Fruit fly (Drosophila melanogaster) whole organism, prepupa: ENCODE measurements around the gene Ets96B.

Source experiments
- CG10631 ChIP-seq: fragments of 200-800 bp; sonication (Bioruptor generic); optimal IDR thresholded peaks from 2 replicates; lab custom pipeline; 2016; ENCODE audit warnings: missing biosample characterization, missing genetic modification characterization
- CG10669 ChIP-seq: fragments of 200-800 bp; sonication (Bioruptor generic); optimal IDR thresholded peaks from 3 replicates; lab custom pipeline; 2018; ENCODE audit warnings: missing biosample characterization, mild to moderate bottlenecking, missing genetic modification characterization, moderate library complexity
- CG11762 ChIP-seq: fragments of 200-800 bp; sonication (Bioruptor generic); optimal IDR thresholded peaks from 3 replicates; lab custom pipeline; 2016; ENCODE audit warnings: missing biosample characterization, missing genetic modification characterization; ENCODE audit not compliant: insufficient read depth
- CG11902 ChIP-seq: fragments of 200-800 bp; sonication (Bioruptor generic); optimal IDR thresholded peaks from 3 replicates; lab custom pipeline; 2016; ENCODE audit warnings: missing biosample characterization, missing genetic modification characterization
- CG15336 ChIP-seq: fragments of 200-800 bp; sonication (Bioruptor generic); IDR thresholded peaks from 2 replicates; pipeline ENCODE4 v1.3.6; 2022; ENCODE audit warnings: missing biosample characterization, missing genetic modification characterization
- CG1621 ChIP-seq: fragments of 200-800 bp; sonication (Bioruptor generic); optimal IDR thresholded peaks from 3 replicates; lab custom pipeline; 2018; ENCODE audit warnings: missing biosample characterization, mild to moderate bottlenecking, missing genetic modification characterization
- CG31627 ChIP-seq: fragments of 200-800 bp; sonication (Bioruptor generic); optimal IDR thresholded peaks from 3 replicates; lab custom pipeline; 2016; ENCODE audit warnings: missing biosample characterization, missing genetic modification characterization
- CG32006 ChIP-seq: fragments of 200-800 bp; sonication (Bioruptor generic); optimal IDR thresholded peaks from 3 replicates; lab custom pipeline; 2017; ENCODE audit warnings: missing biosample characterization, mild to moderate bottlenecking, missing genetic modification characterization
- CG3919 ChIP-seq: fragments of 200-800 bp; sonication (Bioruptor generic); optimal IDR thresholded peaks from 3 replicates; lab custom pipeline; 2016; ENCODE audit warnings: missing biosample characterization, missing genetic modification characterization
- CG4318 ChIP-seq: fragments of 200-800 bp; sonication (Bioruptor generic); optimal IDR thresholded peaks from 3 replicates; lab custom pipeline; 2017; ENCODE audit warnings: missing biosample characterization, mild to moderate bottlenecking, missing genetic modification characterization
- CG6163 ChIP-seq: fragments of 200-800 bp; sonication (Bioruptor generic); IDR thresholded peaks from 3 replicates; pipeline ENCODE4 v1.3.6; 2022; ENCODE audit warnings: missing biosample characterization, missing genetic modification characterization
- CG6808 ChIP-seq: fragments of 200-800 bp; sonication (Bioruptor generic); optimal IDR thresholded peaks from 3 replicates; lab custom pipeline; 2017; ENCODE audit warnings: missing biosample characterization, missing genetic modification characterization, mild to moderate bottlenecking, moderate library complexity, missing genetic modification reagents
- CG7368 ChIP-seq: fragments of 200-800 bp; sonication (Bioruptor generic); optimal IDR thresholded peaks from 3 replicates; lab custom pipeline; 2016; ENCODE audit warnings: missing biosample characterization, missing genetic modification characterization
- CG8119 ChIP-seq: fragments of 200-800 bp; sonication (Bioruptor generic); IDR thresholded peaks from 3 replicates; pipeline ENCODE4 v1.3.6; 2022; ENCODE audit warnings: missing biosample characterization, missing genetic modification characterization
- CG8319 ChIP-seq: fragments of 200-800 bp; sonication (Bioruptor generic); optimal IDR thresholded peaks from 3 replicates; lab custom pipeline; 2016; ENCODE audit warnings: missing biosample characterization, missing genetic modification characterization
- CG8632 ChIP-seq: fragments of 200-800 bp; sonication (Bioruptor generic); optimal IDR thresholded peaks from 3 replicates; lab custom pipeline; 2016; ENCODE audit warnings: missing biosample characterization, missing genetic modification characterization
- Eip75B ChIP-seq: fragments of 200-800 bp; sonication (Bioruptor generic); optimal IDR thresholded peaks from 3 replicates; lab custom pipeline; 2016; ENCODE audit warnings: missing biosample characterization, missing genetic modification characterization
- Eip78C ChIP-seq: fragments of 200-800 bp; sonication (Bioruptor generic); peaks from one replicate; lab custom pipeline; 2016; ENCODE audit warnings: missing biosample characterization, missing genetic modification characterization
- Eip93F ChIP-seq: fragments of 200-800 bp; sonication (Bioruptor generic); optimal IDR thresholded peaks from 2 replicates; lab custom pipeline; 2016; ENCODE audit warnings: missing biosample characterization, mild to moderate bottlenecking, missing genetic modification characterization
- Ets21C ChIP-seq: fragments of 200-800 bp; sonication (Bioruptor generic); optimal IDR thresholded peaks from 3 replicates; lab custom pipeline; 2016; ENCODE audit warnings: missing biosample characterization, missing genetic modification characterization
- Ets96B ChIP-seq: fragments of 200-800 bp; optimal IDR thresholded peaks from 2 replicates; lab custom pipeline; 2019; ENCODE audit warnings: missing biosample characterization, mild to moderate bottlenecking, missing genetic modification characterization, moderate library complexity
- Gug ChIP-seq: fragments of 200-800 bp; sonication (Bioruptor generic); IDR thresholded peaks from 2 replicates; pipeline ENCODE4 v1.3.6; 2022; ENCODE audit warnings: missing biosample characterization, missing genetic modification characterization
- Hr38 ChIP-seq: sonication (Bioruptor generic); optimal IDR thresholded peaks from 2 replicates; lab custom pipeline; 2016; ENCODE audit warnings: missing biosample characterization, missing genetic modification characterization
- Hr4 ChIP-seq: fragments of 200-800 bp; sonication (Bioruptor generic); optimal IDR thresholded peaks from 3 replicates; lab custom pipeline; 2016; ENCODE audit warnings: missing biosample characterization, missing genetic modification characterization
- Lpt ChIP-seq: fragments of 200-800 bp; sonication (Bioruptor generic); optimal IDR thresholded peaks from 3 replicates; lab custom pipeline; 2016; ENCODE audit warnings: missing biosample characterization, missing genetic modification characterization
- OdsH ChIP-seq: fragments of 200-800 bp; sonication (Bioruptor generic); optimal IDR thresholded peaks from 3 replicates; lab custom pipeline; 2016; ENCODE audit warnings: missing biosample characterization, missing genetic modification characterization
- Smox ChIP-seq: fragments of 200-800 bp; sonication (Bioruptor generic); optimal IDR thresholded peaks from 3 replicates; lab custom pipeline; 2016; ENCODE audit warnings: missing biosample characterization, missing genetic modification characterization
- Sox102F ChIP-seq: fragments of 200-800 bp; sonication (Bioruptor generic); optimal IDR thresholded peaks from 2 replicates; lab custom pipeline; 2016; ENCODE audit warnings: missing biosample characterization, mild to moderate bottlenecking, missing genetic modification characterization
- Sox14 ChIP-seq: fragments of 200-800 bp; sonication (Bioruptor generic); optimal IDR thresholded peaks from 3 replicates; lab custom pipeline; 2016; ENCODE audit warnings: missing biosample characterization, missing genetic modification characterization
- Sox15 ChIP-seq: fragments of 200-800 bp; sonication (Bioruptor generic); optimal IDR thresholded peaks from 3 replicates; lab custom pipeline; 2016; ENCODE audit warnings: missing biosample characterization, missing genetic modification characterization
- achi ChIP-seq: fragments of 200-800 bp; sonication (Bioruptor generic); optimal IDR thresholded peaks from 3 replicates; lab custom pipeline; 2016; ENCODE audit warnings: missing biosample characterization, missing genetic modification characterization
- acj6 ChIP-seq: fragments of 200-800 bp; sonication (Bioruptor generic); optimal IDR thresholded peaks from 3 replicates; lab custom pipeline; 2016; ENCODE audit warnings: missing biosample characterization, missing genetic modification characterization
- cyc ChIP-seq: fragments of 200-800 bp; sonication (Bioruptor generic); optimal IDR thresholded peaks from 3 replicates; lab custom pipeline; 2016; ENCODE audit warnings: missing biosample characterization, missing genetic modification characterization
- eg ChIP-seq: fragments of 200-800 bp; sonication (Bioruptor generic); IDR thresholded peaks from 3 replicates; pipeline ENCODE4 v1.3.6; 2022; ENCODE audit warnings: missing biosample characterization, missing genetic modification characterization
- esn ChIP-seq: fragments of 200-800 bp; sonication (Bioruptor generic); optimal IDR thresholded peaks from 2 replicates; lab custom pipeline; 2016; ENCODE audit warnings: missing biosample characterization, mild to moderate bottlenecking, missing genetic modification characterization, moderate library complexity
- fd59A ChIP-seq: fragments of 200-800 bp; sonication (Bioruptor generic); optimal IDR thresholded peaks from 2 replicates; lab custom pipeline; 2017; ENCODE audit warnings: missing biosample characterization, mild to moderate bottlenecking, missing genetic modification characterization, missing genetic modification reagents
- fd85E ChIP-seq: fragments of 200-800 bp; sonication (Bioruptor generic); optimal IDR thresholded peaks from 3 replicates; lab custom pipeline; 2016; ENCODE audit warnings: missing biosample characterization, missing genetic modification characterization
- fkh ChIP-seq: fragments of 200-800 bp; sonication (Bioruptor generic); optimal IDR thresholded peaks from 3 replicates; lab custom pipeline; 2017; ENCODE audit warnings: missing biosample characterization, mild to moderate bottlenecking, missing genetic modification characterization, moderate library complexity
- lz ChIP-seq: fragments of 200-800 bp; sonication (Bioruptor generic); optimal IDR thresholded peaks from 3 replicates; lab custom pipeline; 2016; ENCODE audit warnings: missing biosample characterization, missing genetic modification characterization
- net ChIP-seq: fragments of 200-800 bp; sonication (Bioruptor generic); optimal IDR thresholded peaks from 3 replicates; lab custom pipeline; 2016; ENCODE audit warnings: missing biosample characterization, missing genetic modification characterization
- pdm3 ChIP-seq: fragments of 200-800 bp; sonication (Bioruptor generic); optimal IDR thresholded peaks from 3 replicates; lab custom pipeline; 2016; ENCODE audit warnings: missing biosample characterization, missing genetic modification characterization
- salr ChIP-seq, 2 experiments: fragments of 200-800 bp; sonication (Bioruptor generic); optimal IDR thresholded peaks; 3 replicates each; lab custom pipeline; 2016 to 2018; ENCODE audit warnings: missing biosample characterization in 2 of 2, missing genetic modification characterization in 2 of 2, mild to moderate bottlenecking in 1 of 2
- spab ChIP-seq: fragments of 200-800 bp; sonication (Bioruptor generic); optimal IDR thresholded peaks from 2 replicates; lab custom pipeline; 2017; ENCODE audit warnings: missing biosample characterization, mild to moderate bottlenecking, missing genetic modification characterization, missing genetic modification reagents
- ss ChIP-seq, 2 experiments: fragments of 200-800 bp; sonication (Bioruptor generic); optimal IDR thresholded peaks; 2 replicates in 1 of 2; 3 replicates in 1 of 2; lab custom pipeline; 2017 to 2018; ENCODE audit warnings: mild to moderate bottlenecking in 2 of 2, missing biosample characterization in 2 of 2, missing genetic modification characterization in 2 of 2, moderate library complexity in 1 of 2
- topi ChIP-seq: fragments of 200-800 bp; sonication (Bioruptor generic); optimal IDR thresholded peaks from 3 replicates; lab custom pipeline; 2016; ENCODE audit warnings: missing biosample characterization, missing genetic modification characterization
- vri ChIP-seq: fragments of 200-800 bp; sonication (Bioruptor generic); optimal IDR thresholded peaks from 3 replicates; lab custom pipeline; 2016; ENCODE audit warnings: missing biosample characterization, mild to moderate bottlenecking, missing genetic modification characterization

The Ets96B gene

DNA sequence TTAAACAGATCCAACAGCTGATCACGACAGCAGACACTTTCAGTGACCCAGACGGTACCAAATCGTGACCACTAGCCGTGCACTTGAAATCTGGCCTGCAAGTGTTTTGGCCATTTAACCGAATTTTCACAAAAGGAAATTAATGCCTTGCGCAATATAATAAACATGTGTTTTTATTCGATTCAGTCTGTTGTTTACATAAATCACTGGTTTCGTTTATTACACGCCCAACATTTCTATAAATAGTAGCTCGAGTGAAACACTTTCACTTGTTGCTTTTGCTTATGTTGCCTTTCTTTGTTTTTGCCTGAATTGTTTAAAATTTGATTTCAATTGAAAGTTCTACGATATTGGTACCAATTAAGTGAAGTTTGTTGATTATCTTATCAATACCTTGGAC lies 24.5 kb downstream of the Ets96B start:
- TF ChIP-seq spab (GFP tag; lab: Kevin White, UChicago) (no peak), eg (no peak), Eip75B (GFP tag; lab: Kevin White, UChicago) (no peak), CG31627 (GFP tag; lab: Kevin White, UChicago) (no peak), CG1621 (tag; lab: Kevin White, UChicago) (no peak)
- TF ChIP-seq, all 60 proteins: peak for 0

DNA sequence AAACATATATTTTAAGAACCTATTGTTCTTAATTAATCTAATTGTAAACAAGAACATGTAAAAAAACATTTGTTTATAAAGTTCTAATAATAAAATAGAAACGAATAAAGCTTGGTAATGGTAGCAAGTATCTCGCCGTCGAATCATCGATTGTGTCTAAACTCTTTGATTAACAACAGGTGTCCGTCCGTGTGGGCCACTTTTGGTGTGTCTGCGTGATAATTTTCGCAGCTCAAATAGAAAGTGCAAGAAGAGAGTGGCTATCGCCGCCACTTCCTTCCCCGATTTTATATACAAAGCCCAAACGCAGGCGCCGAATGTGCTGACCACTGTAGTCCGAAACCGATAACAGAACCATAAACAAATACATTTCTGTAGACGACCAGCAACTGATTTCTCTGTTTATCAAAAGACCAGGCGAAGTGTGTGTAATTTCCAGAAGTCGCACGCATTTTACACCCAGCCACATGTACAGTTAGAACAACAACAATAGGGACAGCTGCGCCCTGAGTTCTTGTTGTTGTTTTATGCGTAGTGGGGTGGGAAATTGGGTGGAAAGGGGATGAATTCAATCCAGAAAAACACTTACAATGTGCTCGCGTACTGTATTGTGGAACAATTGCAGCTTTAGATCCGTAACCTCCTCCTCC lies 25.3 kb downstream of the Ets96B start:
- TF ChIP-seq Eip78C (GFP tag; lab: Kevin White, UChicago) (peak; percentile 49), CG6163 (0 out of 3 replicates have a peak, but pooled peaks have one; percentile 10), Hr4 (no peak), Sox14 (no peak), fkh (peak; percentile 55), CG4318 (GFP tag; lab: Kevin White, UChicago) (no peak)

DNA sequence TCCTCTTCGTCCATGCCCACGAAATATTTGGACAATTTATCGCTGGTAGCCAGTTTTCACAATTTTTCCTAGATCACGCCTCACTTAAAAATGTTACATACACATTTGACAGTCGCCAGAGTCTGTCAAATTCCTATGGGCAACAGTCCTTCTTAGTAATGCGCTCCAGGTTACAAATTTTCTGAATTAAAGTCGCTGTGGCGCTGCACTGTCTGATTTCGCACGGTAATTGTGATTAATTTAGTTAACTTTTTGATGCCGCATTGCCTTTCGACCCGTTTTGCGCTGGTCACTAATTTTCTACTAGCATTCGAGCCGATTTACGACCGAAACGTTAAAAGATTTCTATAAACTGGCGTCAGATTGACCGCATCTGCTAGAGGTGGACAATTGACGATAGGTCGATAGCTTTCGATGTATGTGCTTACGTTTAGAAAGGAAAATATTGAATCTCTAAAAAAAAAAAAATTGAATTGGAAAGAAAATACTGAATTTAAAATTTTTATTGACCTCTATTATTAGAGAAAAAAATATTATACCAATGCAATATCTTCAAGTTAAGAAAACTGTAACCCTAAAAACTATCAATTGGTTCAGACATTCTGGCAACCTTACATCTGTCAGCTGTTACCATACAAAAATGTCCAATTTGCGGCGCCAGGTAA lies 25.9 kb downstream of the Ets96B start, which contains the start of the genes lili and CG34150:
Gene lili, minus strand, starts transcription at position 376 of the 665 bp plus-strand sequence.
Gene CG34150, plus strand, starts transcription at position 626 of the 665 bp plus-strand sequence.
- TF ChIP-seq fd85E (GFP tag; lab: Kevin White, UChicago) (no peak), Hr38 (GFP tag; lab: Kevin White, UChicago) (no peak), Sox15 (GFP tag; lab: Kevin White, UChicago) (peak; percentile 51), net (no peak), Eip75B (GFP tag; lab: Kevin White, UChicago) (no peak), lz (GFP tag; lab: Kevin White, UChicago) (peak; percentile 69), eg (peak; percentile 53; the same call in 1 of the 3 replicates), esn (GFP tag; lab: Kevin White, UChicago) (peak; percentile 78), CG8632 (GFP tag; lab: Kevin White, UChicago) (no peak), CG3919 (GFP tag; lab: Kevin White, UChicago) (no peak), CG11902 (GFP tag; lab: Kevin White, UChicago) (peak; percentile 28), CG32006 (GFP tag; lab: Kevin White, UChicago) (no peak), CG10669 (GFP tag; lab: Kevin White, UChicago) (no peak), CG1621 (tag; lab: Kevin White, UChicago) (no peak), OdsH (GFP tag; lab: Kevin White, UChicago) (no peak), Gug (0 out of 2 replicates have a peak, but pooled peaks have one; percentile 36), achi (peak; percentile 82), Eip93F (GFP tag; lab: Kevin White, UChicago) (peak; percentile 20), CG8119 (GFP tag; lab: Robert Waterston, UW) (peak; percentile 31; the same call in 1 of the 3 replicates), CG11762 (peak; percentile 22), CG10631 (GFP tag; lab: Kevin White, UChicago) (no peak), salr (GFP tag; optimal IDR thresholded peaks at IDR 0.05; lab: Kevin White, UChicago) (no peak), fd59A (GFP tag; lab: Kevin White, UChicago) (no peak), CG7368 (GFP tag; lab: Kevin White, UChicago) (peak; percentile 40), Sox14 (no peak), vri (no peak), acj6 (GFP tag; lab: Kevin White, UChicago) (no peak), CG8319 (GFP tag; lab: Kevin White, UChicago) (peak; percentile 37), Sox102F (GFP tag; lab: Kevin White, UChicago) (no peak), Lpt (GFP tag; lab: Kevin White, UChicago) (no peak), CG15336 (GFP tag; lab: Robert Waterston, UW) (peak; percentile 32; the same call in 1 of the 2 replicates), topi (GFP tag; lab: Kevin White, UChicago) (peak; percentile 64), ss (GFP tag; optimal IDR thresholded peaks at IDR 0.05; lab: Kevin White, UChicago) (no peak), Smox (GFP tag; lab: Kevin White, UChicago) (no peak), Ets96B (tag; lab: Kevin White, UChicago) (peak; percentile 22), Hr4 (no peak), pdm3 (no peak), CG6163 (peak; percentile 38; the same call in 1 of the 3 replicates), Ets21C (GFP tag; lab: Kevin White, UChicago) (no peak), CG6808 (GFP tag; lab: Kevin White, UChicago) (no peak), cyc (peak; percentile 74)
